Worm (Caenorhabditis elegans): ENCODE measurements around the gene mab-5.
A peak's percentile ranks its signal among the peaks of the same experiment; 100 is the strongest.

Gene mab-5

ce11 chrIII:7730331-7730730, 52.9 kb downstream of the mab-5 start (continued):
- TF ChIP-seq ceh-32 (tag; optimal IDR thresholded peaks at IDR 0.05; ENCODE audit: poor library complexity) (no peak), madf-5 (GFP tag; IDR thresholded peaks at IDR 0.05) (0 out of 4 replicates have a peak, but pooled peaks of 1 of the 2 experiments have one; percentile 27), nhr-28 (tag; optimal IDR thresholded peaks at IDR 0.05) (peak; percentile 88), dmd-6 (GFP tag; IDR thresholded peaks at IDR 0.05) (peak; percentile 75), dve-1 (tag; optimal IDR thresholded peaks at IDR 0.05; ENCODE audit: insufficient read depth) (peak; percentile 81), ama-1 (optimal IDR thresholded peaks at IDR 0.05) (no peak), madf-9 (GFP tag; conservative IDR thresholded peaks at IDR 0.05) (no peak), Y48G9A.11 (GFP tag; IDR thresholded peaks at IDR 0.05) (no peak)

DNA sequence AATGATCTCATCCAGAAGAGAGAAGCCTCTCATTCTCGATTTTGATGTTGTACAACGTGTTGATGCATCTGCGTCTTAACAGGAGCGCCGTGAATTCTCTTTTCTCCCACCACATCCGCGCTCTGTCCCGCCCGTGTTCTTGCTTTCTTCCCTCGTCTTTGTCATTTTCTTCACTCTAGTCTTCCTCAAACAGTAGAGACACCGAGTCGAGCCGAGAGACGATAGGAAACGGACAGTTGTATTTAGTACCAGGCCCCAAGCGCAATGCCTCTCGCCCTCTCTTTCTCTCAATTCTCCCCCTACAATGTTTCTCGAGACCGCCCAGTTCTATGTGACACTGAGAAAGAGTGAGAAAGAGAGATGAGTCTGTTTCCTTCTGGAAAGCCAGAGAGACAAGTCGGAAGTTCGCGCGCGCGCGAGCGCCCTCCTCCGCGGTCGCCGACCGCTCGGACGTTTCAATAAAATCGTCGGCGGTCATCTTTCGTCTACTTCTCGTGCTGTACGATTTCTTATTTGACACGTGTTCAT, 53.7 kb downstream of the mab-5 start, which contains the start of gene ZK112.4:
Gene ZK112.4, minus strand, starts transcription at position 478 of the 528 bp plus-strand sequence.
- TF ChIP-seq ctbp-1 (GFP tag; IDR thresholded peaks at IDR 0.05) (peak; percentile 73; the same call in 1 of the 2 replicates), nhr-77 (tag; optimal IDR thresholded peaks at IDR 0.05) (peak; percentile 56), lin-13 (GFP tag; optimal IDR thresholded peaks at IDR 0.05) (no peak), nhr-10 (tag; optimal IDR thresholded peaks at IDR 0.05) (no peak), aha-1 (tag) (peak; percentile 88), lin-1 (GFP tag; IDR thresholded peaks at IDR 0.05) (no peak), madf-5 (GFP tag; IDR thresholded peaks at IDR 0.05) (0 out of 4 replicates have a peak, but pooled peaks of 1 of the 2 experiments have one; percentile 10), Y75B8A.6 (GFP tag; IDR thresholded peaks at IDR 0.05) (no peak), F10B5.3 (tag; optimal IDR thresholded peaks at IDR 0.05) (peak; percentile 29), fkh-10 (GFP tag; optimal IDR thresholded peaks at IDR 0.05) (peak; percentile 81), daf-12 (tag; optimal IDR thresholded peaks at IDR 0.05) (no peak), mep-1 (tag; optimal IDR thresholded peaks at IDR 0.05) (peak; percentile 90), Y5F2A.4 (GFP tag; optimal IDR thresholded peaks at IDR 0.05) (no peak), set-16 (GFP tag; IDR thresholded peaks at IDR 0.05) (peak; percentile 93), zfp-3 (GFP tag; conservative IDR thresholded peaks at IDR 0.05) (0 out of 2 replicates have a peak, but pooled peaks have one; percentile 47), lin-38 (GFP tag; IDR thresholded peaks at IDR 0.05) (peak; percentile 32; the same call in 1 of the 2 replicates), egl-43 (GFP tag; IDR thresholded peaks at IDR 0.05) (peak; percentile 49; the same call in 1 of the 2 replicates), hlh-30 (tag; optimal IDR thresholded peaks at IDR 0.05; ENCODE audit: insufficient read depth) (peak; percentile 76), madf-9 (GFP tag; conservative IDR thresholded peaks at IDR 0.05) (0 out of 2 replicates have a peak, but pooled peaks have one; percentile 21), hif-1 (tag; optimal IDR thresholded peaks at IDR 0.05) (peak in 1 of 2 experiments; percentile 23), lim-7 (GFP tag; IDR thresholded peaks at IDR 0.05) (0 out of 2 replicates have a peak, but pooled peaks have one; percentile 38), dmd-9 (GFP tag; IDR thresholded peaks at IDR 0.05) (no peak), dmd-8 (GFP tag; IDR thresholded peaks at IDR 0.05) (no peak), F37D6.2 (tag; optimal IDR thresholded peaks at IDR 0.05) (peak; percentile 48), mdt-29 (GFP tag; IDR thresholded peaks at IDR 0.05) (no peak), mdl-1 (tag; optimal IDR thresholded peaks at IDR 0.05) (peak; percentile 26 to 57), ceh-28 (tag; optimal IDR thresholded peaks at IDR 0.05) (no peak), nhr-48 (tag; optimal IDR thresholded peaks at IDR 0.05) (no peak), daf-16 (GFP tag; optimal IDR thresholded peaks at IDR 0.05) (peak in 1 of 2 experiments; percentile 68), daf-16 (tag; optimal IDR thresholded peaks at IDR 0.05) (peak; percentile 25), hlh-11 (tag; optimal IDR thresholded peaks at IDR 0.05) (peak; percentile 79), lsy-2 (tag; optimal IDR thresholded peaks at IDR 0.05) (peak; percentile 62 to 67), T20F7.1 (GFP tag; optimal IDR thresholded peaks at IDR 0.05) (no peak), nhr-28 (tag; optimal IDR thresholded peaks at IDR 0.05) (peak; percentile 69), ceh-32 (tag; optimal IDR thresholded peaks at IDR 0.05; ENCODE audit: poor library complexity) (no peak), unc-62 (GFP tag; optimal IDR thresholded peaks at IDR 0.05 in 1 of 2) (peak in 1 of 2 experiments; percentile 98), unc-62 (tag; optimal IDR thresholded peaks at IDR 0.05) (no peak), lin-15B (tag; optimal IDR thresholded peaks at IDR 0.05) (no peak), nhr-11 (tag; optimal IDR thresholded peaks at IDR 0.05) (peak; percentile 91), nhr-6 (tag; optimal IDR thresholded peaks at IDR 0.05) (no peak), hmg-1.1 (GFP tag; IDR thresholded peaks at IDR 0.05) (peak; percentile 49), ama-1 (optimal IDR thresholded peaks at IDR 0.05) (peak; percentile 72), ceh-20 (GFP tag; IDR thresholded peaks at IDR 0.05) (no peak), pha-4 (GFP tag; IDR thresholded peaks at IDR 0.05) (0 out of 2 replicates have a peak, but pooled peaks have one; percentile 12), pha-4 (tag; optimal IDR thresholded peaks at IDR 0.05) (no peak)
